Fruit fly (Drosophila melanogaster) whole organism, embryonic: ENCODE measurements around the gene CG12728.

Experiments
- Asciz ChIP-seq: fragments of 200-800 bp; sonication (Bioruptor generic); optimal IDR thresholded peaks from 2 replicates; lab custom pipeline; 2017; ENCODE audit warnings: missing biosample characterization, mild to moderate bottlenecking, missing genetic modification characterization, missing genetic modification reagents
- Atf3 ChIP-seq: fragments of 200-800 bp; sonication (Bioruptor generic); optimal IDR thresholded peaks from 3 replicates; lab custom pipeline; 2016; ENCODE audit warnings: missing biosample characterization, missing genetic modification characterization
- C15 ChIP-seq: fragments of 200-800 bp; sonication (Bioruptor generic); IDR thresholded peaks from 3 replicates; pipeline ENCODE4 v1.3.6; 2022; ENCODE audit warnings: missing biosample characterization, missing genetic modification characterization
- CG10979 ChIP-seq: fragments of 200-800 bp; sonication (Bioruptor generic); optimal IDR thresholded peaks from 2 replicates; lab custom pipeline; 2018; ENCODE audit warnings: missing biosample characterization, mild to moderate bottlenecking, missing genetic modification characterization, moderate library complexity
- CG11456 ChIP-seq: fragments of 200-800 bp; sonication (Bioruptor generic); IDR thresholded peaks from 3 replicates; pipeline ENCODE4 v1.3.6; 2022; ENCODE audit warnings: missing biosample characterization, missing genetic modification characterization
- CG13424 ChIP-seq: fragments of 200-800 bp; sonication (Bioruptor generic); optimal IDR thresholded peaks from 2 replicates; lab custom pipeline; 2019; ENCODE audit warnings: missing biosample characterization, mild to moderate bottlenecking, missing genetic modification characterization, moderate library complexity
- CG13624 ChIP-seq: fragments of 200-800 bp; sonication (Bioruptor generic); optimal IDR thresholded peaks from 2 replicates; lab custom pipeline; 2016; ENCODE audit warnings: missing biosample characterization, missing genetic modification characterization
- CG16815 ChIP-seq: fragments of 200-800 bp; sonication (Bioruptor generic); optimal IDR thresholded peaks from 3 replicates; lab custom pipeline; 2017; ENCODE audit warnings: missing biosample characterization, mild to moderate bottlenecking, missing genetic modification characterization
- CG17186 ChIP-seq: fragments of 200-800 bp; sonication (Bioruptor generic); optimal IDR thresholded peaks from 3 replicates; lab custom pipeline; 2017; ENCODE audit warnings: missing biosample characterization, missing genetic modification reagents, missing genetic modification characterization
- CG31224 ChIP-seq: fragments of 200-800 bp; sonication (Bioruptor generic); IDR thresholded peaks from 2 replicates; pipeline ENCODE4 v1.3.6; 2022; ENCODE audit warnings: missing biosample characterization, missing genetic modification characterization
- CG3163 ChIP-seq: fragments of 200-800 bp; sonication (Bioruptor generic); optimal IDR thresholded peaks from 3 replicates; lab custom pipeline; 2016; ENCODE audit warnings: missing biosample characterization, missing genetic modification characterization
- CG5180 ChIP-seq: fragments of 200-800 bp; sonication (Bioruptor generic); optimal IDR thresholded peaks from 3 replicates; lab custom pipeline; 2017; ENCODE audit warnings: missing biosample characterization, missing genetic modification characterization, mild to moderate bottlenecking, moderate library complexity, missing genetic modification reagents
- CG7357 ChIP-seq: fragments of 200-800 bp; sonication (Bioruptor generic); IDR thresholded peaks from 3 replicates; pipeline ENCODE4 v1.3.6; 2022; ENCODE audit warnings: missing biosample characterization, missing genetic modification characterization
- CG7786 ChIP-seq: fragments of 200-800 bp; sonication (Bioruptor generic); optimal IDR thresholded peaks from 2 replicates; lab custom pipeline; 2016; ENCODE audit warnings: missing biosample characterization, missing genetic modification characterization
- CG8765 ChIP-seq: fragments of 200-800 bp; sonication (Bioruptor generic); IDR thresholded peaks from 2 replicates; pipeline ENCODE4 v1.3.6; 2022; ENCODE audit warnings: missing biosample characterization, missing genetic modification characterization
- CG9797 ChIP-seq: fragments of 200-800 bp; sonication (Bioruptor generic); optimal IDR thresholded peaks from 3 replicates; lab custom pipeline; 2018; ENCODE audit warnings: missing biosample characterization, mild to moderate bottlenecking, missing genetic modification characterization
- Dad ChIP-seq: fragments of 200-800 bp; sonication (Bioruptor generic); optimal IDR thresholded peaks from 3 replicates; lab custom pipeline; 2016; ENCODE audit warnings: missing biosample characterization, missing genetic modification characterization
- Dp ChIP-seq: fragments of 200-800 bp; sonication (Bioruptor generic); optimal IDR thresholded peaks from 2 replicates; lab custom pipeline; 2018; ENCODE audit warnings: missing biosample characterization, mild to moderate bottlenecking, missing genetic modification characterization, moderate library complexity
- E2f1 ChIP-seq: fragments of 200-800 bp; sonication (Bioruptor generic); IDR thresholded peaks from 2 replicates; pipeline ENCODE4 v1.3.6; 2022; ENCODE audit warnings: missing biosample characterization, missing genetic modification characterization
- GATAe ChIP-seq: fragments of 200-800 bp; sonication (Bioruptor generic); conservative IDR thresholded peaks from 2 replicates; pipeline ENCODE4 v1.3.6; 2022; ENCODE audit warnings: missing biosample characterization, missing genetic modification characterization
- HLH3B ChIP-seq: fragments of 200-800 bp; sonication (Bioruptor generic); IDR thresholded peaks from 2 replicates; pipeline ENCODE4 v1.3.6; 2022; ENCODE audit warnings: missing biosample characterization, missing genetic modification characterization
- Lpt ChIP-seq: fragments of >200 bp; optimal IDR thresholded peaks from 2 replicates; lab custom pipeline; 2018; ENCODE audit warnings: missing biosample characterization, missing genetic modification characterization
- MBD-R2 ChIP-seq: fragments of 200-800 bp; sonication (Bioruptor generic); IDR thresholded peaks from 2 replicates; pipeline ENCODE4 v1.3.6; 2022; ENCODE audit warnings: missing biosample characterization, missing genetic modification characterization
- MESR4 ChIP-seq: fragments of 200-800 bp; sonication (Bioruptor generic); optimal IDR thresholded peaks from 2 replicates; lab custom pipeline; 2018; ENCODE audit warnings: missing biosample characterization, mild to moderate bottlenecking, missing genetic modification characterization, moderate library complexity
- Meics ChIP-seq: fragments of 200-800 bp; sonication (Bioruptor generic); optimal IDR thresholded peaks from 2 replicates; lab custom pipeline; 2017; ENCODE audit warnings: missing biosample characterization, mild to moderate bottlenecking, missing genetic modification characterization
- YL-1 ChIP-seq: fragments of 200-800 bp; sonication (Bioruptor generic); optimal IDR thresholded peaks from 3 replicates; lab custom pipeline; 2017; ENCODE audit warnings: missing biosample characterization, mild to moderate bottlenecking, missing genetic modification characterization
- aop ChIP-seq: fragments of 200-800 bp; sonication (Bioruptor generic); IDR thresholded peaks from 2 replicates; pipeline ENCODE4 v1.3.6; 2022; ENCODE audit warnings: missing biosample characterization, missing genetic modification characterization
- ase ChIP-seq: fragments of 200-800 bp; sonication (Bioruptor generic); IDR thresholded peaks from 3 replicates; pipeline ENCODE4 v1.3.6; 2022; ENCODE audit warnings: missing biosample characterization, missing genetic modification characterization
- br ChIP-seq: fragments of >200 bp; optimal IDR thresholded peaks from 2 replicates; lab custom pipeline; 2017
- caup ChIP-seq: fragments of 200-800 bp; sonication (Bioruptor generic); optimal IDR thresholded peaks from 3 replicates; lab custom pipeline; 2017; ENCODE audit warnings: missing biosample characterization, mild to moderate bottlenecking, missing genetic modification characterization, moderate library complexity; ENCODE audit not compliant: severe bottlenecking
- cwo ChIP-seq: fragments of 200-800 bp; sonication (Bioruptor generic); optimal IDR thresholded peaks from 3 replicates; lab custom pipeline; 2017; ENCODE audit warnings: missing biosample characterization, missing genetic modification characterization, mild to moderate bottlenecking, moderate library complexity, missing genetic modification reagents
- dati ChIP-seq: fragments of 200-800 bp; sonication (Bioruptor generic); IDR thresholded peaks from 2 replicates; pipeline ENCODE4 v1.3.6; 2022; ENCODE audit warnings: missing biosample characterization, missing genetic modification characterization
- ewg ChIP-seq: fragments of 200-800 bp; sonication (Bioruptor generic); optimal IDR thresholded peaks from 3 replicates; lab custom pipeline; 2017; ENCODE audit warnings: mild to moderate bottlenecking, missing biosample characterization, missing genetic modification reagents, missing genetic modification characterization
- gcm2 ChIP-seq: fragments of 200-800 bp; sonication (Bioruptor generic); optimal IDR thresholded peaks from 2 replicates; lab custom pipeline; 2016; ENCODE audit warnings: missing biosample characterization, missing genetic modification characterization
- gem ChIP-seq: fragments of 200-800 bp; sonication (Bioruptor generic); optimal IDR thresholded peaks from 2 replicates; lab custom pipeline; 2019; ENCODE audit warnings: missing biosample characterization, mild to moderate bottlenecking, missing genetic modification characterization, moderate library complexity
- ham ChIP-seq: fragments of 200-800 bp; sonication (Bioruptor generic); IDR thresholded peaks from 2 replicates; pipeline ENCODE4 v1.3.6; 2022; ENCODE audit warnings: missing biosample characterization, missing genetic modification characterization
- her ChIP-seq: fragments of 200-800 bp; sonication (Bioruptor generic); optimal IDR thresholded peaks from 2 replicates; lab custom pipeline; 2016; ENCODE audit warnings: missing biosample characterization, missing genetic modification characterization
- lab ChIP-seq: fragments of 200-800 bp; sonication (Bioruptor generic); optimal IDR thresholded peaks from 3 replicates; lab custom pipeline; 2017; ENCODE audit warnings: missing biosample characterization, missing genetic modification characterization, mild to moderate bottlenecking, moderate library complexity, missing genetic modification reagents
- lbe ChIP-seq: fragments of 200-800 bp; sonication (Bioruptor generic); optimal IDR thresholded peaks from 2 replicates; lab custom pipeline; 2016; ENCODE audit warnings: missing biosample characterization, mild to moderate bottlenecking, missing genetic modification characterization
- lilli ChIP-seq: fragments of 200-800 bp; sonication (Bioruptor generic); optimal IDR thresholded peaks from 3 replicates; lab custom pipeline; 2016; ENCODE audit warnings: missing biosample characterization, missing genetic modification characterization
- lmd ChIP-seq: fragments of 200-800 bp; sonication (Bioruptor generic); IDR thresholded peaks from 2 replicates; pipeline ENCODE4 v1.3.6; 2022; ENCODE audit warnings: missing biosample characterization, missing genetic modification characterization
- nau ChIP-seq: fragments of 200-800 bp; sonication (Bioruptor generic); optimal IDR thresholded peaks from 3 replicates; lab custom pipeline; 2017; ENCODE audit warnings: missing biosample characterization, mild to moderate bottlenecking, missing genetic modification characterization, missing genetic modification reagents
- p53 ChIP-seq: fragments of 200-800 bp; sonication (Bioruptor generic); optimal IDR thresholded peaks from 2 replicates; lab custom pipeline; 2016; ENCODE audit warnings: missing biosample characterization, missing genetic modification characterization
- pho ChIP-seq: fragments of 200-800 bp; sonication (Bioruptor generic); optimal IDR thresholded peaks from 2 replicates; lab custom pipeline; 2016; ENCODE audit warnings: missing biosample characterization, missing genetic modification characterization
- pita ChIP-seq: fragments of 200-800 bp; sonication (Bioruptor generic); optimal IDR thresholded peaks from 2 replicates; lab custom pipeline; 2017; ENCODE audit warnings: missing biosample characterization, mild to moderate bottlenecking, missing genetic modification characterization
- salm ChIP-seq: fragments of 200-800 bp; sonication (Bioruptor generic); optimal IDR thresholded peaks from 2 replicates; lab custom pipeline; 2018; ENCODE audit warnings: missing biosample characterization, mild to moderate bottlenecking, missing genetic modification characterization
- shn ChIP-seq: fragments of 200-800 bp; sonication (Bioruptor generic); optimal IDR thresholded peaks from 3 replicates; lab custom pipeline; 2016; ENCODE audit warnings: missing biosample characterization, missing genetic modification characterization
- ssp ChIP-seq: fragments of 200-800 bp; sonication (Bioruptor generic); IDR thresholded peaks from 2 replicates; pipeline ENCODE4 v1.3.6; 2022; ENCODE audit warnings: missing biosample characterization, missing genetic modification characterization
- stc ChIP-seq: fragments of 200-800 bp; sonication (Bioruptor generic); IDR thresholded peaks from 2 replicates; pipeline ENCODE4 v1.3.6; 2022; ENCODE audit warnings: missing biosample characterization, missing genetic modification characterization
- tap ChIP-seq: fragments of 200-800 bp; optimal IDR thresholded peaks from 3 replicates; lab custom pipeline; 2019; ENCODE audit warnings: missing biosample characterization, mild to moderate bottlenecking, missing genetic modification characterization, moderate library complexity
- trh ChIP-seq: fragments of 200-800 bp; sonication (Bioruptor generic); optimal IDR thresholded peaks from 2 replicates; lab custom pipeline; 2016; ENCODE audit warnings: missing biosample characterization, missing genetic modification characterization
- vnd ChIP-seq: fragments of 200-800 bp; sonication (Bioruptor generic); IDR thresholded peaks from 3 replicates; pipeline ENCODE4 v1.3.6; 2022; ENCODE audit warnings: missing biosample characterization, missing genetic modification characterization; ENCODE audit not compliant: partially characterized antibody

CG12728 gene

dm6 chrX:5980883-5981282 lies 38.5 kb downstream of the CG12728 start (continued):
- peak; percentile 74 for TF ChIP-seq cwo (GFP tag; lab: Kevin White, UChicago)
- TF ChIP-seq ssp (GFP tag; lab: Robert Waterston, UW) = peak; percentile 57
- peak; percentile 82 for TF ChIP-seq stc (GFP tag; lab: Robert Waterston, UW)
- peak; percentile 34 for TF ChIP-seq gcm2 (GFP tag; lab: Kevin White, UChicago)
- peak; percentile 33 for TF ChIP-seq nau
- TF ChIP-seq caup = peak; percentile 75
- TF ChIP-seq CG3163 (GFP tag; lab: Kevin White, UChicago) = no peak
- TF ChIP-seq CG16815 = peak; percentile 12
- TF ChIP-seq CG17186 = no peak
- TF ChIP-seq YL-1 (GFP tag; lab: Kevin White, UChicago) = no peak
- peak; percentile 74 for TF ChIP-seq CG13424
- peak; percentile 41 for TF ChIP-seq Dad (GFP tag; lab: Kevin White, UChicago)
- no peak for TF ChIP-seq C15 (GFP tag; lab: Robert Waterston, UW)
- TF ChIP-seq her (GFP tag; lab: Kevin White, UChicago) = no peak
- TF ChIP-seq GATAe (GFP tag; lab: Robert Waterston, UW) = no peak
- TF ChIP-seq Meics = peak; percentile 85
- TF ChIP-seq ewg (GFP tag; lab: Kevin White, UChicago) = peak; percentile 44
- TF ChIP-seq salm (tag; lab: Kevin White, UChicago) = peak; percentile 59
- TF ChIP-seq br (lab: Kevin White, UChicago) = no peak
- peak; percentile 70; the same call in 1 of the 2 replicates for TF ChIP-seq dati (GFP tag; lab: Robert Waterston, UW)
- no peak for TF ChIP-seq vnd
- peak; percentile 64 for TF ChIP-seq CG13624
- peak; percentile 81 for TF ChIP-seq gem (tag; lab: Kevin White, UChicago)
- TF ChIP-seq trh = no peak
- TF ChIP-seq CG8765 (GFP tag; lab: Robert Waterston, UW) = no peak
- TF ChIP-seq Asciz = peak; percentile 29
- peak; percentile 77 for TF ChIP-seq lbe
- TF ChIP-seq MESR4 (GFP tag; lab: Kevin White, UChicago) = no peak
- TF ChIP-seq shn (GFP tag; lab: Kevin White, UChicago) = peak; percentile 26
- 0 out of 3 replicates have a peak, but pooled peaks have one; percentile 40 for TF ChIP-seq CG7357
- no peak for TF ChIP-seq aop
- peak; percentile 75 for TF ChIP-seq HLH3B
- TF ChIP-seq Atf3 (GFP tag; lab: Kevin White, UChicago) = peak; percentile 9
- TF ChIP-seq pho (GFP tag; lab: Kevin White, UChicago) = peak; percentile 25
- no peak for TF ChIP-seq Lpt (GFP tag; lab: Kevin White, UChicago)
- peak; percentile 43 for TF ChIP-seq CG10979 (tag; lab: Kevin White, UChicago)
- no peak for TF ChIP-seq p53 (GFP tag; lab: Kevin White, UChicago)
- no peak for TF ChIP-seq pita (GFP tag; lab: Kevin White, UChicago)
- TF ChIP-seq MBD-R2 (GFP tag; lab: Robert Waterston, UW) = peak; percentile 73; the same call in 1 of the 2 replicates
- peak; percentile 68; the same call in 2 of the 3 replicates for TF ChIP-seq ase (GFP tag; lab: Robert Waterston, UW)
- TF ChIP-seq Dp (GFP tag; lab: Kevin White, UChicago) = no peak
- TF ChIP-seq E2f1 (GFP tag; lab: Robert Waterston, UW) = peak; percentile 64
- peak; percentile 71 for TF ChIP-seq CG31224
- TF ChIP-seq CG9797 = no peak
- TF ChIP-seq lab (GFP tag; lab: Kevin White, UChicago) = peak; percentile 87
- no peak for TF ChIP-seq ham (GFP tag; lab: Robert Waterston, UW)
- peak; percentile 81 for TF ChIP-seq CG11456 (GFP tag; lab: Robert Waterston, UW)
- peak; percentile 23 for TF ChIP-seq CG7786
- TF ChIP-seq tap (tag; lab: Kevin White, UChicago) = peak; percentile 75
- peak; percentile 77 for TF ChIP-seq lilli (GFP tag; lab: Kevin White, UChicago)
- peak; percentile 49 for TF ChIP-seq CG5180 (GFP tag; lab: Kevin White, UChicago)
- peak; percentile 87 for TF ChIP-seq lmd (GFP tag; lab: Robert Waterston, UW)
